Worm (Caenorhabditis elegans) whole organism, L1 larva: ENCODE data around the gene nhr-4.

Experiments
- C04F5.9 ChIP-seq: sonication (generic microtip); optimal IDR thresholded peaks from 2 replicates; lab custom pipeline; 2016; ENCODE audit warnings: missing genetic modification characterization, missing compliant biosample characterization
- ces-1 ChIP-seq: fragments of 150-350 bp; optimal IDR thresholded peaks from 2 replicates; lab custom pipeline; 2014; ENCODE audit warnings: missing biosample characterization, missing genetic modification reagents, missing genetic modification characterization
- dsc-1 ChIP-seq: sonication (generic microtip); optimal IDR thresholded peaks from 2 replicates; lab custom pipeline; 2016; ENCODE audit warnings: mild to moderate bottlenecking, missing genetic modification characterization, missing compliant biosample characterization
- egl-27 ChIP-seq, 2 experiments: fragments of 150-350 bp in 1 of 2; sonication (generic microtip); optimal IDR thresholded peaks; 3 replicates each; lab custom pipeline; 2017 to 2018; ENCODE audit warnings: missing biosample characterization in 2 of 2, missing genetic modification characterization in 2 of 2, missing genetic modification reagents in 2 of 2
- elt-3 ChIP-seq, 6 experiments: fragments of 150-350 bp in 1 of 6; sonication (generic microtip); optimal IDR thresholded peaks; 2 replicates each; lab custom pipeline; 2017 to 2018; ENCODE audit warnings: missing biosample characterization in 6 of 6, missing genetic modification characterization in 6 of 6, inconsistent platforms in 1 of 6
- pax-3 ChIP-seq: fragments of 200-800 bp; sonication (Bioruptor generic); optimal IDR thresholded peaks from 2 replicates; lab custom pipeline; 2018; ENCODE audit warnings: mild to moderate bottlenecking, missing genetic modification characterization, moderate library complexity, missing compliant biosample characterization
- unc-130 ChIP-seq: fragments of 150-350 bp; optimal IDR thresholded peaks from 2 replicates; lab custom pipeline; 2017; ENCODE audit warnings: missing biosample characterization, missing genetic modification characterization, inconsistent platforms
- xbp-1 ChIP-seq: sonication (generic microtip); optimal IDR thresholded peaks from 2 replicates; lab custom pipeline; 2016; ENCODE audit warnings: missing genetic modification characterization, missing compliant biosample characterization

DNA sequence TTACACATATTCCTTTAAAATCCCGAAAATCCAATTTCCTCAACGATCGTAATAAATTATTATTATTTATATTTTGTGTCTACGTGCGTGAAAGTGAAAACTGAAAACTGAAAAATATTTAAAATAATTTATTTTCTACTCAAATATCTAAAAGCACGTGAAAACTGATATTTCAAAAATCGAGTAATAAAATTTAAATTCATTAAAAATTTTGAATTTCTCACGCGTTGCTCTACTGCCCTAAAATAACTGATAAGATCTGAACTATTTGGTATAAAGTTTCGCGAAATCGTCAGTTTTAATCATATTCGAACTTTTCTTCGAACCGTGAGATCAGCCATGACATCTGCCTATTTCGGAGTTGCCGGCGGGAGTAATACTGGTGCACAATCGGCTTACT is 26.9 kb upstream of the nhr-4 start, which contains the start of gene ssq-1:
- no peak for TF ChIP-seq egl-27 (tag; optimal IDR thresholded peaks at IDR 0.05; lab: Kevin White, UChicago)
- TF ChIP-seq dsc-1 (tag; lab: Kevin White, UChicago) = no peak
- no peak for TF ChIP-seq ces-1 (GFP tag; lab: Kevin White, UChicago)
- no peak for TF ChIP-seq elt-3 (tag; optimal IDR thresholded peaks at IDR 0.05; lab: Kevin White, UChicago)
- TF ChIP-seq C04F5.9 (tag; lab: Kevin White, UChicago) = no peak
- no peak for TF ChIP-seq unc-130 (tag; lab: Kevin White, UChicago)
- no peak for TF ChIP-seq pax-3 (tag; lab: Kevin White, UChicago)
- no peak for TF ChIP-seq xbp-1
